Worm (Caenorhabditis elegans) whole organism, early embryonic: ENCODE measurements around the gene dyf-18.

Experiments
- B0310.2 ChIP-seq: sonication (generic microtip); optimal IDR thresholded peaks from 2 replicates; lab custom pipeline; 2016; ENCODE audit warnings: mild to moderate bottlenecking, missing genetic modification characterization, missing compliant biosample characterization
- aly-1 ChIP-seq: sonication (generic microtip); optimal IDR thresholded peaks from 2 replicates; lab custom pipeline; 2016; ENCODE audit warnings: missing genetic modification characterization, missing compliant biosample characterization
- ama-1 ChIP-seq: fragments of 150-350 bp; optimal IDR thresholded peaks from 2 replicates; lab custom pipeline; 2014
- ceh-13 ChIP-seq: fragments of 200-800 bp; sonication (Bioruptor generic); optimal IDR thresholded peaks from 2 replicates; lab custom pipeline; 2018; ENCODE audit warnings: mild to moderate bottlenecking, missing genetic modification characterization, missing compliant biosample characterization
- ceh-36 ChIP-seq: sonication (generic microtip); optimal IDR thresholded peaks from 2 replicates; lab custom pipeline; 2016; ENCODE audit warnings: missing genetic modification characterization, inconsistent platforms, missing compliant biosample characterization
- ets-7 ChIP-seq: sonication (generic microtip); optimal IDR thresholded peaks from 2 replicates; lab custom pipeline; 2016; ENCODE audit warnings: missing genotype, missing genetic modification characterization, missing compliant biosample characterization
- flt-1 ChIP-seq: fragments of 200-800 bp; sonication (Bioruptor generic); IDR thresholded peaks from 2 replicates; pipeline ENCODE4 v1.3.6; 2022; ENCODE audit warnings: missing genetic modification characterization, missing compliant biosample characterization
- hmg-4 ChIP-seq: fragments of 200-800 bp; sonication (Bioruptor generic); optimal IDR thresholded peaks from 2 replicates; lab custom pipeline; 2018; ENCODE audit warnings: mild to moderate bottlenecking, missing genetic modification characterization, missing compliant biosample characterization
- hnd-1 ChIP-seq: sonication (generic microtip); optimal IDR thresholded peaks from 2 replicates; lab custom pipeline; 2016; ENCODE audit warnings: missing genetic modification characterization, missing compliant biosample characterization
- pes-1 ChIP-seq: fragments of 200-800 bp; sonication (Bioruptor generic); IDR thresholded peaks from 2 replicates; pipeline ENCODE4 v1.3.6; 2022; ENCODE audit warnings: missing genetic modification reagents, missing genetic modification characterization, missing compliant biosample characterization
- scrt-1 ChIP-seq: fragments of 200-800 bp; sonication (Bioruptor generic); IDR thresholded peaks from 2 replicates; pipeline ENCODE4 v1.3.6; 2022; ENCODE audit warnings: missing genetic modification characterization, missing compliant biosample characterization
- sea-1 ChIP-seq: fragments of 200-800 bp; sonication (Bioruptor generic); conservative IDR thresholded peaks from 2 replicates; pipeline ENCODE4 v1.3.6; 2022; ENCODE audit warnings: missing genetic modification characterization, missing compliant biosample characterization
- tbx-37 ChIP-seq: fragments of 200-800 bp; sonication (Bioruptor generic); conservative IDR thresholded peaks from 2 replicates; pipeline ENCODE4 v1.3.6; 2022; ENCODE audit warnings: missing genetic modification reagents, missing genetic modification characterization, missing compliant biosample characterization
- tra-4 ChIP-seq: sonication (generic microtip); optimal IDR thresholded peaks from 2 replicates; lab custom pipeline; 2017; ENCODE audit warnings: missing genetic modification characterization, missing compliant biosample characterization

DNA sequence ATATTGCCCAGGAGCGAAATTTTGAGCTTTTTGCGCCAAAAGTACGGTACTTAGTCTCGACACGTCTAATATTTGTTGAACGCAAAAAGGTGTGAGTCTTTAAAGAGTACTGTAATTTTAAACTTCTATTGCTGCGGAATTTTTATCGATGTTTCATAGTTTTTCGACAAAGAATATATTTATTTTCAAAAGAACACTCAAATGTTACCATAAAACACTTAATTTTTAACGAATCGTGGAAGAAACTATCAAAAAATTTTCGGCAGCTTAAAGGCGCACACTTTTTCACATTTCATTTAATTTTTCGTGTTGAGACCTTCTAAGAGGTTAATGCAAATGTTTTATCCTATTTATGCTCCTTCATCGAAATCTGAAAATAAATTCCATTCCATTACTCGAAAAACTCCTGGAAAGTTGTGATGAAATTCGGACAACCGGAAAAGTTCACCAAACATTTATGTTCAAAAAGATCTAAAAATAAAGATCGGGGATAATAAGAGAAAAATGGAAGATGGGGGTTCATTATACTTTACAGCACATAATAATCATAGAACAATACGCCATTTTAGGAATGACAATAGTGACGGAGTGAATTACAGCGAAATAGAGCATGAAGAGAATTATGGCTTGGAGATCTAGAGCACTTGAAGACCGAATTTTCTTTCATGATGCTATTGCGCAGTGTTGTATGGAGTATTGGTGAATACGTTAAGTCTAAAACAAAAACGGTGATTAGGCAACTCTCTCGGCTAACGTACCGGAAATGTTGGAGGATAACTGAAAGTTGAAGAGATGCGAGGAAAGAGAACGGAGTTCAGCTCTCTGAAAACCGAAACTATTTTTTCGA is 19.3 kb upstream of the dyf-18 start:
- TF ChIP-seq ama-1 (peak; percentile 41), ets-7 (tag; lab: Kevin White, UChicago) (no peak), scrt-1 (no peak), flt-1 (GFP tag; lab: Robert Waterston, UW) (no peak), ceh-36 (tag; lab: Kevin White, UChicago) (no peak), aly-1 (tag; lab: Kevin White, UChicago) (no peak), pes-1 (no peak), ceh-13 (GFP tag; lab: Kevin White, UChicago) (no peak), tbx-37 (GFP tag; lab: Robert Waterston, UW) (no peak), sea-1 (GFP tag; lab: Robert Waterston, UW) (no peak), B0310.2 (tag; lab: Kevin White, UChicago) (no peak), hnd-1 (tag; lab: Kevin White, UChicago) (no peak), tra-4 (tag; lab: Kevin White, UChicago) (no peak), hmg-4 (no peak)
